Fruit fly (Drosophila melanogaster): Measurements from ENCODE around the gene Uch-L5.

Gene Uch-L5

DNA sequence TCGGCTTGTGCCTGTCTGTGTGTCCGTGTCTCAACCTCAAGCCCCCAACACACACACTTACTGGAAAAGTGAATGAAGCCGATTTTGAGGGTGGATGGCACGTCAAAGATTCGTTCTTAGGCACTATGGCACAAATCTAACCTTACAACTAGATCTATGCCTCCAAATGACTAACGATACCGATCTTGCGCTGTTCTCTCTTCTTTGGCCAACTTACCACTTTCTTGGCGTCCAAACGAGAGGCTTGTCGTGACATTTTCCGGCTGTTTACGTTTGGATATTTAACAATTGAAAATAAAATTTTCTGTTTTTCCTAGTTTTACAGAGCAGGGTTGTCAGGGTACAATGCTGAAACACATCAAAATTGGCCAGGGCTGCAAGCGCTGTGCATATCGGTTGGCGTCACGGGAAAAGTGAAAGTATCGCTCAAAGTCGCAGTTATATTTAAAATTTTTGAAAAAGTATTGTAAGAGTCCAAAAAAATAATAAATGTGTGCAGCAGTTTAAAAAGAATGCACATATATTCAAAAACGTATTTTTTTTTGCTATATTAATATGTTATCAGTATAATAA, 34.8 kb downstream of the Uch-L5 start, which contains the start of the genes Bet3 and Nf-YA (continued):
- TF ChIP-seq esn (GFP tag; optimal IDR thresholded peaks at IDR 0.05), result peak; percentile 42
- TF ChIP-seq vri (GFP tag; optimal IDR thresholded peaks at IDR 0.05), result no peak
- TF ChIP-seq Ets96B (tag; optimal IDR thresholded peaks at IDR 0.05), result no peak
- TF ChIP-seq Hr4 (GFP tag; optimal IDR thresholded peaks at IDR 0.05), result no peak
- TF ChIP-seq CG11762 (GFP tag; optimal IDR thresholded peaks at IDR 0.05; ENCODE audit: insufficient read depth), result no peak
- no peak for TF ChIP-seq Gug (GFP tag; IDR thresholded peaks at IDR 0.05)
- TF ChIP-seq Hr38 (GFP tag; optimal IDR thresholded peaks at IDR 0.05), result no peak
- TF ChIP-seq CG8119 (GFP tag; IDR thresholded peaks at IDR 0.05), result no peak
- no peak for TF ChIP-seq CG11294 (GFP tag; IDR thresholded peaks at IDR 0.05)
- TF ChIP-seq Eip93F (GFP tag; optimal IDR thresholded peaks at IDR 0.05), result no peak
- TF ChIP-seq CG8632 (GFP tag; optimal IDR thresholded peaks at IDR 0.05), result no peak
- peak; percentile 31 for TF ChIP-seq Ets21C (GFP tag; optimal IDR thresholded peaks at IDR 0.05)
- TF ChIP-seq lz (GFP tag; optimal IDR thresholded peaks at IDR 0.05), result peak; percentile 52
- no peak for TF ChIP-seq ss (GFP tag; optimal IDR thresholded peaks at IDR 0.05)
- TF ChIP-seq CG4318 (GFP tag; optimal IDR thresholded peaks at IDR 0.05), result no peak
- TF ChIP-seq svp (GFP tag), result peak; percentile 43
- peak; percentile 48 for TF ChIP-seq Sox14 (GFP tag; optimal IDR thresholded peaks at IDR 0.05)
- no peak for TF ChIP-seq Sox102F (GFP tag; optimal IDR thresholded peaks at IDR 0.05)
- peak; percentile 12 for TF ChIP-seq CG6792 (GFP tag; optimal IDR thresholded peaks at IDR 0.05)

dm6 chr3L:9438858-9439257, 37.9 kb downstream of the Uch-L5 start:
- TF ChIP-seq OdsH (GFP tag; optimal IDR thresholded peaks at IDR 0.05) (no peak), fd85E (GFP tag; optimal IDR thresholded peaks at IDR 0.05) (no peak), Sox15 (GFP tag; optimal IDR thresholded peaks at IDR 0.05) (no peak), Gug (GFP tag; IDR thresholded peaks at IDR 0.05) (no peak), dac (GFP tag; optimal IDR thresholded peaks at IDR 0.05) (no peak), CG7368 (GFP tag; optimal IDR thresholded peaks at IDR 0.05) (no peak), CG8632 (GFP tag; optimal IDR thresholded peaks at IDR 0.05) (no peak), CG4318 (GFP tag; optimal IDR thresholded peaks at IDR 0.05) (no peak), CG11902 (GFP tag; optimal IDR thresholded peaks at IDR 0.05) (no peak), CG11294 (GFP tag; IDR thresholded peaks at IDR 0.05) (no peak), vri (GFP tag; optimal IDR thresholded peaks at IDR 0.05) (no peak), eg (GFP tag; IDR thresholded peaks at IDR 0.05) (no peak), spab (GFP tag; optimal IDR thresholded peaks at IDR 0.05) (no peak), Ets21C (GFP tag; optimal IDR thresholded peaks at IDR 0.05) (no peak), CG10669 (GFP tag; optimal IDR thresholded peaks at IDR 0.05) (no peak), CG6163 (GFP tag; IDR thresholded peaks at IDR 0.05) (no peak), Hr38 (GFP tag; optimal IDR thresholded peaks at IDR 0.05) (no peak)

dm6 chr3L:9435831-9436230, 40.9 kb downstream of the Uch-L5 start:
- TF ChIP-seq Gug (GFP tag; IDR thresholded peaks at IDR 0.05), result no peak
- TF ChIP-seq CG6792 (GFP tag; optimal IDR thresholded peaks at IDR 0.05), result no peak
- TF ChIP-seq CG11294 (GFP tag; IDR thresholded peaks at IDR 0.05), result no peak

DNA sequence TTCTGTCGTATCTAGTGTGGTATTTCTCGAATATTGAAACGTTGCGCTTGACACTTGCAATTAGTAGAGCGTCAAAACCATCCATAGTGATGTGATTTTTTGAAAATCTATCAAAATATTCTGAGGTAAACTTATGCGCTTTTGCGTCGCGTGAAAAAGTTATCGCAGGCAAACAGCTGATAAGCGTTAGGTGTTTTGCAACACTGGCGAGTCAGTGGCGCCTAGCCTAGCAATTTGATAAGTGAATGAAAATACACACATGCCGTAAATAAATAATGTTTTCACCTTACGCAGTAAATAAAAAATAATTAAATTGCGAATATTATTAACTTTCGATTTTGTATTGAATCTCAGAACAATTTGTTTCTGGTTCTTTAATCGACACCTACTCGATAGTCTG, 41.5 kb downstream of the Uch-L5 start, which contains the start of gene CG42526:
Gene CG42526 (minus strand): TSS at position 85 of the 400 bp plus-strand sequence.
- no peak for TF ChIP-seq fd59A (GFP tag; optimal IDR thresholded peaks at IDR 0.05)
- peak; percentile 35; the same call in 1 of the 3 replicates for TF ChIP-seq CG8119 (GFP tag; IDR thresholded peaks at IDR 0.05)
- TF ChIP-seq Smox (GFP tag; optimal IDR thresholded peaks at IDR 0.05), result no peak
- peak; percentile 71 for TF ChIP-seq Hr39 (GFP tag; optimal IDR thresholded peaks at IDR 0.05)
- peak; percentile 56 for TF ChIP-seq CG32006 (GFP tag; optimal IDR thresholded peaks at IDR 0.05)
- TF ChIP-seq CG7368 (GFP tag; optimal IDR thresholded peaks at IDR 0.05), result no peak
- no peak for TF ChIP-seq CG6854 (GFP tag; optimal IDR thresholded peaks at IDR 0.05)
- peak in 1 of 2 experiments; percentile 43 for TF ChIP-seq salr (GFP tag; optimal IDR thresholded peaks at IDR 0.05)
- TF ChIP-seq CG3032 (tag; optimal IDR thresholded peaks at IDR 0.05), result peak; percentile 24
- peak; percentile 63 for TF ChIP-seq Met (GFP tag; optimal IDR thresholded peaks at IDR 0.05)
- TF ChIP-seq ss (GFP tag; optimal IDR thresholded peaks at IDR 0.05), result no peak
- TF ChIP-seq CG15336 (GFP tag; IDR thresholded peaks at IDR 0.05), result peak; percentile 57
- TF ChIP-seq Blimp-1 (GFP tag; optimal IDR thresholded peaks at IDR 0.05), result no peak
- TF ChIP-seq CG8632 (GFP tag; optimal IDR thresholded peaks at IDR 0.05), result peak; percentile 14
- no peak for TF ChIP-seq CG9139 (GFP tag; optimal IDR thresholded peaks at IDR 0.05)
- no peak for TF ChIP-seq dac (GFP tag; optimal IDR thresholded peaks at IDR 0.05)
- no peak for TF ChIP-seq Gug (GFP tag; IDR thresholded peaks at IDR 0.05)
- no peak for TF ChIP-seq CG11902 (GFP tag; optimal IDR thresholded peaks at IDR 0.05)
- peak; percentile 65 for TF ChIP-seq achi (GFP tag; optimal IDR thresholded peaks at IDR 0.05)
- no peak for TF ChIP-seq CG10631 (GFP tag; optimal IDR thresholded peaks at IDR 0.05)
- no peak for TF ChIP-seq fd85E (GFP tag; optimal IDR thresholded peaks at IDR 0.05)
- peak; percentile 57 for TF ChIP-seq lz (GFP tag; optimal IDR thresholded peaks at IDR 0.05)
- TF ChIP-seq Sox14 (GFP tag; optimal IDR thresholded peaks at IDR 0.05), result peak; percentile 58
- no peak for TF ChIP-seq fkh (GFP tag; optimal IDR thresholded peaks at IDR 0.05)
- TF ChIP-seq CG31627 (GFP tag; optimal IDR thresholded peaks at IDR 0.05), result peak; percentile 67

All from whole organism, prepupa.